Worm (Caenorhabditis elegans) whole organism, mixed stage, embryonic: ENCODE results near the gene twk-4.

Source experiments
- M03D4.4 ChIP-seq: sonication (generic microtip); optimal IDR thresholded peaks from 2 replicates; lab custom pipeline; 2017; ENCODE audit warnings: mild to moderate bottlenecking, missing genetic modification characterization, missing compliant biosample characterization
- ceh-43 ChIP-seq: fragments of 200-800 bp; sonication (Bioruptor generic); optimal IDR thresholded peaks from 2 replicates; lab custom pipeline; 2018; ENCODE audit warnings: mild to moderate bottlenecking, missing genetic modification characterization, moderate library complexity, missing compliant biosample characterization
- cnd-1 ChIP-seq: fragments of 200-800 bp; sonication (Bioruptor generic); optimal IDR thresholded peaks from 2 replicates; lab custom pipeline; 2018; ENCODE audit warnings: mild to moderate bottlenecking, missing genetic modification characterization, missing compliant biosample characterization
- drap-1 ChIP-seq: fragments of 200-800 bp; sonication (Bioruptor generic); optimal IDR thresholded peaks from 3 replicates; lab custom pipeline; 2018; ENCODE audit warnings: mild to moderate bottlenecking, missing genetic modification characterization, missing compliant biosample characterization
- elt-1 ChIP-seq: sonication (generic microtip); optimal IDR thresholded peaks from 2 replicates; lab custom pipeline; 2017; ENCODE audit warnings: missing genetic modification characterization, mild to moderate bottlenecking, missing compliant biosample characterization, antibody characterized with exemption, moderate library complexity, borderline replicate concordance; ENCODE audit not compliant: insufficient read depth
- elt-3 ChIP-seq: fragments of 150-350 bp; optimal IDR thresholded peaks from 2 replicates; lab custom pipeline; 2014; ENCODE audit warnings: missing biosample characterization, missing genetic modification characterization
- flh-1 ChIP-seq: fragments of 200-800 bp; sonication (Bioruptor generic); optimal IDR thresholded peaks from 2 replicates; lab custom pipeline; 2018; ENCODE audit warnings: mild to moderate bottlenecking, missing genetic modification characterization, moderate library complexity, missing compliant biosample characterization
- lin-13 ChIP-seq: fragments of 150-350 bp; optimal IDR thresholded peaks from 2 replicates; lab custom pipeline; 2014; ENCODE audit warnings: missing biosample characterization, missing genetic modification characterization
- lsy-2 ChIP-seq: fragments of 150-350 bp; optimal IDR thresholded peaks from 2 replicates; lab custom pipeline; 2014; ENCODE audit warnings: missing biosample characterization, missing genetic modification characterization
- mep-1 ChIP-seq: fragments of 150-350 bp; optimal IDR thresholded peaks from 2 replicates; lab custom pipeline; 2017; ENCODE audit warnings: missing biosample characterization, missing genetic modification reagents, missing genetic modification characterization, inconsistent platforms
- mls-2 ChIP-seq: sonication (generic microtip); optimal IDR thresholded peaks from 2 replicates; lab custom pipeline; 2016; ENCODE audit warnings: mild to moderate bottlenecking, missing genetic modification characterization, moderate library complexity, missing compliant biosample characterization
- nhr-12 ChIP-seq: fragments of 150-350 bp; optimal IDR thresholded peaks from 2 replicates; lab custom pipeline; 2014; ENCODE audit warnings: missing biosample characterization, missing genetic modification characterization
- nhr-76 ChIP-seq: sonication (generic microtip); optimal IDR thresholded peaks from 2 replicates; lab custom pipeline; 2017; ENCODE audit warnings: missing biosample characterization, missing genetic modification characterization
- pha-4 ChIP-seq: fragments of 150-350 bp; optimal IDR thresholded peaks from 2 replicates; lab custom pipeline; 2018; ENCODE audit warnings: missing biosample characterization, missing genetic modification reagents, missing genetic modification characterization
- sem-2 ChIP-seq: fragments of 200-800 bp; sonication (Bioruptor generic); optimal IDR thresholded peaks from 2 replicates; lab custom pipeline; 2018; ENCODE audit warnings: mild to moderate bottlenecking, missing genetic modification characterization, missing compliant biosample characterization
- unc-120 ChIP-seq: sonication (generic microtip); optimal IDR thresholded peaks from 2 replicates; lab custom pipeline; 2017; ENCODE audit warnings: missing genetic modification characterization, missing compliant biosample characterization; ENCODE audit not compliant: poor library complexity, severe bottlenecking
- unc-39 ChIP-seq: fragments of 150-350 bp; optimal IDR thresholded peaks from 2 replicates; lab custom pipeline; 2014; ENCODE audit warnings: missing biosample characterization, missing genetic modification characterization
- unc-62 ChIP-seq: fragments of 150-350 bp; optimal IDR thresholded peaks from 2 replicates; lab custom pipeline; 2014; ENCODE audit warnings: missing biosample characterization, missing genetic modification reagents, missing genetic modification characterization
- zip-8 ChIP-seq: fragments of 150-350 bp; optimal IDR thresholded peaks from 2 replicates; lab custom pipeline; 2014; ENCODE audit warnings: missing biosample characterization, missing genetic modification characterization
- ztf-11 ChIP-seq: fragments of 150-350 bp; optimal IDR thresholded peaks from 2 replicates; lab custom pipeline; 2014; ENCODE audit warnings: missing biosample characterization, missing genetic modification characterization

Gene twk-4

ce11 chrII:9131363-9131762, 62.7 kb downstream of the twk-4 start, which contains the start of gene C16D2.1:
Gene C16D2.1, plus strand, starts transcription at chrII:9131663.
- no peak for TF ChIP-seq ztf-11
- no peak for TF ChIP-seq pha-4
- TF ChIP-seq mls-2 (tag; lab: Kevin White, UChicago), result no peak
- TF ChIP-seq ceh-43, result no peak
- TF ChIP-seq drap-1 (GFP tag; lab: Kevin White, UChicago), result no peak
- no peak for TF ChIP-seq cnd-1
- TF ChIP-seq mep-1 (tag; lab: Kevin White, UChicago), result no peak
- no peak for TF ChIP-seq elt-1 (tag; lab: Kevin White, UChicago)
- no peak for TF ChIP-seq elt-3 (tag; lab: Kevin White, UChicago)
- no peak for TF ChIP-seq nhr-76 (tag; lab: Kevin White, UChicago)
- TF ChIP-seq nhr-12 (tag; lab: Kevin White, UChicago), result no peak
- TF ChIP-seq lsy-2 (tag; lab: Kevin White, UChicago), result no peak
- no peak for TF ChIP-seq sem-2 (GFP tag; lab: Kevin White, UChicago)
- no peak for TF ChIP-seq zip-8 (tag; lab: Kevin White, UChicago)

ce11 chrII:9130339-9130738, 63.8 kb downstream of the twk-4 start:
- TF ChIP-seq unc-62 (GFP tag; lab: Kevin White, UChicago), result no peak
- TF ChIP-seq flh-1, result no peak
- no peak for TF ChIP-seq lin-13 (tag; lab: Kevin White, UChicago)
- no peak for TF ChIP-seq unc-39 (tag; lab: Kevin White, UChicago)
- no peak for TF ChIP-seq ceh-43
- no peak for TF ChIP-seq M03D4.4 (tag; lab: Kevin White, UChicago)
- no peak for TF ChIP-seq lsy-2 (tag; lab: Kevin White, UChicago)
- no peak for TF ChIP-seq unc-120 (tag; lab: Kevin White, UChicago)
